Worm (Caenorhabditis elegans) whole organism, L2 larva: ENCODE data around the gene F47B8.18.

Experiments used
- C34F6.9 ChIP-seq: fragments of 150-350 bp; optimal IDR thresholded peaks from 2 replicates; lab custom pipeline; 2014; ENCODE audit warnings: missing biosample characterization, missing genetic modification characterization
- F13H6.1 ChIP-seq: sonication (generic microtip); optimal IDR thresholded peaks from 2 replicates; lab custom pipeline; 2016; ENCODE audit warnings: missing genetic modification characterization, missing compliant biosample characterization
- R02D3.7 ChIP-seq: fragments of 150-350 bp; optimal IDR thresholded peaks from 2 replicates; lab custom pipeline; 2014; ENCODE audit warnings: missing biosample characterization, missing genetic modification characterization
- Y55F3AM.14 ChIP-seq: fragments of 200-800 bp; sonication (Bioruptor generic); optimal IDR thresholded peaks from 2 replicates; lab custom pipeline; 2018; ENCODE audit warnings: mild to moderate bottlenecking, missing genetic modification characterization, missing compliant biosample characterization
- ZK546.5 ChIP-seq: sonication (generic microtip); optimal IDR thresholded peaks from 2 replicates; lab custom pipeline; 2017; ENCODE audit warnings: missing biosample characterization, missing genetic modification characterization
- alr-1 ChIP-seq: fragments of 150-350 bp; optimal IDR thresholded peaks from 2 replicates; lab custom pipeline; 2014; ENCODE audit warnings: missing biosample characterization, missing genetic modification characterization
- aly-2 ChIP-seq: fragments of 150-350 bp; optimal IDR thresholded peaks from 2 replicates; lab custom pipeline; 2014; ENCODE audit warnings: missing biosample characterization, missing genetic modification characterization
- ama-1 ChIP-seq: fragments of 150-350 bp; optimal IDR thresholded peaks from 2 replicates; lab custom pipeline; 2018; ENCODE audit warnings: inconsistent platforms
- blmp-1 ChIP-seq: sonication (generic microtip); optimal IDR thresholded peaks from 2 replicates; lab custom pipeline; 2017; ENCODE audit warnings: missing genetic modification characterization, mild to moderate bottlenecking, missing compliant biosample characterization, antibody characterized with exemption, moderate library complexity; ENCODE audit not compliant: insufficient read depth
- ceh-16 ChIP-seq: fragments of 150-350 bp; optimal IDR thresholded peaks from 2 replicates; lab custom pipeline; 2014; ENCODE audit warnings: missing biosample characterization, missing genetic modification characterization
- ceh-82 ChIP-seq: fragments of 150-350 bp; optimal IDR thresholded peaks from 2 replicates; lab custom pipeline; 2014; ENCODE audit warnings: missing biosample characterization, missing genetic modification characterization
- crh-2 ChIP-seq: sonication (generic microtip); optimal IDR thresholded peaks from 2 replicates; lab custom pipeline; 2017; ENCODE audit warnings: missing biosample characterization, missing genetic modification characterization
- dmd-4 ChIP-seq: sonication (generic microtip); optimal IDR thresholded peaks from 2 replicates; lab custom pipeline; 2017; ENCODE audit warnings: missing biosample characterization, missing genetic modification characterization
- egl-27 ChIP-seq: sonication (generic microtip); optimal IDR thresholded peaks from 3 replicates; lab custom pipeline; 2017; ENCODE audit warnings: missing biosample characterization, missing genetic modification reagents, missing genetic modification characterization
- elt-3 ChIP-seq: sonication (generic microtip); optimal IDR thresholded peaks from 2 replicates; lab custom pipeline; 2017; ENCODE audit warnings: missing biosample characterization, missing genetic modification characterization
- fos-1 ChIP-seq: fragments of 150-350 bp; optimal IDR thresholded peaks from 2 replicates; lab custom pipeline; 2014; ENCODE audit warnings: missing biosample characterization, missing genetic modification characterization
- gmeb-1 ChIP-seq: fragments of 150-350 bp; optimal IDR thresholded peaks from 2 replicates; lab custom pipeline; 2014; ENCODE audit warnings: missing biosample characterization, missing genetic modification characterization
- lin-11 ChIP-seq: fragments of 150-350 bp; sonication (generic microtip); optimal IDR thresholded peaks from 2 replicates; lab custom pipeline; 2014; ENCODE audit warnings: missing biosample characterization, missing genetic modification characterization, inconsistent platforms, mixed read lengths
- lin-13 ChIP-seq: fragments of 150-350 bp; optimal IDR thresholded peaks from 2 replicates; lab custom pipeline; 2014; ENCODE audit warnings: missing biosample characterization, missing genetic modification reagents, missing genetic modification characterization
- lin-39 ChIP-seq: fragments of 150-350 bp; optimal IDR thresholded peaks from 2 replicates; lab custom pipeline; 2014; ENCODE audit warnings: missing biosample characterization, missing genetic modification reagents, missing genetic modification characterization
- lsy-2 ChIP-seq, 2 experiments: fragments of 150-350 bp in 1 of 2; sonication (generic microtip) in 1 of 2; optimal IDR thresholded peaks; 2 replicates each; lab custom pipeline; 2014 to 2017; ENCODE audit warnings: missing biosample characterization in 2 of 2, missing genetic modification characterization in 2 of 2
- mab-5 ChIP-seq: fragments of 150-350 bp; optimal IDR thresholded peaks from 2 replicates; lab custom pipeline; 2014; ENCODE audit warnings: missing biosample characterization, missing genetic modification characterization
- mbf-1 ChIP-seq: sonication (generic microtip); optimal IDR thresholded peaks from 2 replicates; lab custom pipeline; 2017; ENCODE audit warnings: missing biosample characterization, missing genetic modification characterization
- mdl-1 ChIP-seq, 2 experiments: fragments of 150-350 bp in 1 of 2; sonication (generic microtip) in 1 of 2; optimal IDR thresholded peaks; 2 replicates each; lab custom pipeline; 2017; ENCODE audit warnings: missing biosample characterization in 2 of 2, missing genetic modification characterization in 2 of 2
- nhr-10 ChIP-seq: sonication (generic microtip); optimal IDR thresholded peaks from 2 replicates; lab custom pipeline; 2017; ENCODE audit warnings: missing biosample characterization, missing genetic modification characterization
- nhr-11 ChIP-seq: fragments of 150-350 bp; optimal IDR thresholded peaks from 2 replicates; lab custom pipeline; 2014; ENCODE audit warnings: missing biosample characterization, missing genetic modification characterization
- nhr-129 ChIP-seq: fragments of 150-350 bp; optimal IDR thresholded peaks from 2 replicates; lab custom pipeline; 2014; ENCODE audit warnings: missing biosample characterization, missing genetic modification characterization
- nhr-21 ChIP-seq: fragments of 150-350 bp; optimal IDR thresholded peaks from 2 replicates; lab custom pipeline; 2014; ENCODE audit warnings: missing biosample characterization, missing genetic modification characterization
- nhr-23 ChIP-seq: fragments of 150-350 bp; optimal IDR thresholded peaks from 2 replicates; lab custom pipeline; 2014; ENCODE audit warnings: missing biosample characterization, missing genetic modification reagents, missing genetic modification characterization
- nhr-237 ChIP-seq: fragments of 150-350 bp; optimal IDR thresholded peaks from 2 replicates; lab custom pipeline; 2014; ENCODE audit warnings: missing biosample characterization, missing genetic modification characterization
- nhr-25 ChIP-seq: fragments of 150-350 bp; sonication (generic microtip); optimal IDR thresholded peaks from 3 replicates; lab custom pipeline; 2014; ENCODE audit warnings: missing biosample characterization, missing genetic modification characterization
- peb-1 ChIP-seq: fragments of 150-350 bp; optimal IDR thresholded peaks from 2 replicates; lab custom pipeline; 2014; ENCODE audit warnings: missing biosample characterization, missing genetic modification characterization
- sem-4 ChIP-seq: fragments of 150-350 bp; optimal IDR thresholded peaks from 2 replicates; lab custom pipeline; 2014; ENCODE audit warnings: missing biosample characterization, missing genetic modification reagents, missing genetic modification characterization
- skn-1 ChIP-seq: sonication (generic microtip); optimal IDR thresholded peaks from 2 replicates; lab custom pipeline; 2017; ENCODE audit warnings: missing biosample characterization, missing genetic modification characterization
- sma-3 ChIP-seq: sonication (generic microtip); optimal IDR thresholded peaks from 2 replicates; lab custom pipeline; 2016; ENCODE audit warnings: missing genetic modification reagents, missing genetic modification characterization, missing compliant biosample characterization
- sma-9 ChIP-seq, 2 experiments: fragments of 150-350 bp in 1 of 2; sonication (generic microtip) in 1 of 2; optimal IDR thresholded peaks; 2 replicates each; lab custom pipeline; 2014 to 2016; ENCODE audit warnings: missing genetic modification characterization in 2 of 2, mild to moderate bottlenecking in 1 of 2, missing biosample characterization in 1 of 2, missing compliant biosample characterization in 1 of 2, missing genetic modification reagents in 1 of 2, moderate library complexity in 1 of 2
- snpc-4 ChIP-seq: fragments of 150-350 bp; optimal IDR thresholded peaks from 2 replicates; lab custom pipeline; 2014; ENCODE audit warnings: missing biosample characterization, missing genetic modification characterization
- unc-39 ChIP-seq: fragments of 150-350 bp; optimal IDR thresholded peaks from 2 replicates; lab custom pipeline; 2014; ENCODE audit warnings: missing biosample characterization, missing genetic modification characterization
- unc-55 ChIP-seq: fragments of 150-350 bp; sonication (generic microtip); optimal IDR thresholded peaks from 3 replicates; lab custom pipeline; 2014; ENCODE audit warnings: missing biosample characterization, missing genetic modification reagents, missing genetic modification characterization
- unc-62 ChIP-seq: fragments of 150-350 bp; optimal IDR thresholded peaks from 2 replicates; lab custom pipeline; 2014; ENCODE audit warnings: missing biosample characterization, missing genetic modification reagents, missing genetic modification characterization
- ztf-1 ChIP-seq: fragments of 200-800 bp; sonication (Bioruptor generic); conservative IDR thresholded peaks from 2 replicates; pipeline ENCODE4 v1.3.6; 2022; ENCODE audit warnings: missing genetic modification characterization, missing compliant biosample characterization
- ztf-11 ChIP-seq: sonication (generic microtip); optimal IDR thresholded peaks from 2 replicates; lab custom pipeline; 2017; ENCODE audit warnings: missing biosample characterization, missing genetic modification characterization
- ztf-4 ChIP-seq: fragments of 150-350 bp; optimal IDR thresholded peaks from 2 replicates; lab custom pipeline; 2014; ENCODE audit warnings: missing biosample characterization, missing genetic modification characterization

Gene F47B8.18

ce11 chrV:14328806-14329205 lies 3.5 kb upstream of the F47B8.18 start, which contains the start of gene pepm-1:
pepm-1 (plus strand) TSS chrV:14329106.
- TF ChIP-seq skn-1 (tag; lab: Kevin White, UChicago) (no peak), lin-11 (tag; lab: Kevin White, UChicago) (no peak), ztf-4 (tag; lab: Kevin White, UChicago) (no peak)

ce11 chrV:14327776-14328175 lies 2.5 kb upstream of the F47B8.18 start, which contains the start of gene F47B8.5:
F47B8.5 (minus strand) TSS chrV:14327876.
- TF ChIP-seq ztf-11 (tag; lab: Kevin White, UChicago) (no peak), lin-13 (GFP tag; lab: Kevin White, UChicago) (no peak), ztf-4 (tag; lab: Kevin White, UChicago) (no peak), sem-4 (no peak), peb-1 (tag; lab: Kevin White, UChicago) (no peak), sma-3 (no peak), blmp-1 (no peak), Y55F3AM.14 (GFP tag; lab: Kevin White, UChicago) (no peak), ceh-82 (tag; lab: Kevin White, UChicago) (no peak), ama-1 (lab: Kevin White, UChicago) (no peak)
- TF ChIP-seq, all 48 proteins: peak for 0

DNA sequence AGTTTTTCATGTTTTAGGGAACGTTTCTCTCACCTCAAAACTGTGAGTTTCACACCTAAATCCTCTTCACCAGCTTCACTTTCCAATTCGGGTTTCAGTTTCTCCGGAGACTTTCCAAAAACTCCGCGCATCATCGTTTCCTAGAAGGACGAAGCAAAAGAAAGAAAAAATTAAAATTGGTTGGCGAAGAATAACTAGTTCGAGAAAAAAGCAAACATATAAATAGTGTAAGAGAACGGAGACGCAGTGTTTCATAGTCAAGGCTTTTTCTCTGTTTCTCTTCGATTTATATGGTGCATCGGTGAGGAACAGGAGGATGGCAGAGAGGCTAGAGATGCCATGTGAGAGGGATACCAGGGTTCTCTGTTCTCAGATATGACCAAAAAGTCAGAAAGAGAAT lies 2.5 kb downstream of the F47B8.18 start, which contains the start of gene F47B8.3:
TSS of gene F47B8.3 (minus strand) at position 261 of the 400 bp plus-strand sequence.
- TF ChIP-seq nhr-23 (tag; lab: Kevin White, UChicago) (no peak), sma-3 (no peak), lin-13 (GFP tag; lab: Kevin White, UChicago) (peak; percentile 25), nhr-129 (peak; percentile 65), R02D3.7 (tag; lab: Kevin White, UChicago) (no peak), ztf-4 (tag; lab: Kevin White, UChicago) (no peak), ceh-82 (tag; lab: Kevin White, UChicago) (no peak), egl-27 (no peak), peb-1 (tag; lab: Kevin White, UChicago) (no peak), nhr-11 (tag; lab: Kevin White, UChicago) (no peak), gmeb-1 (peak; percentile 23), lin-39 (no peak), blmp-1 (no peak), mab-5 (tag; lab: Kevin White, UChicago) (no peak), Y55F3AM.14 (GFP tag; lab: Kevin White, UChicago) (no peak), fos-1 (tag; lab: Kevin White, UChicago) (peak; percentile 1), elt-3 (tag; lab: Kevin White, UChicago) (no peak), aly-2 (no peak), lsy-2 (tag; optimal IDR thresholded peaks at IDR 0.05; lab: Kevin White, UChicago) (peak in 1 of 2 experiments; percentile 62), snpc-4 (tag; lab: Kevin White, UChicago) (peak; percentile 46), crh-2 (tag; lab: Kevin White, UChicago) (peak; percentile 56), dmd-4 (tag; lab: Kevin White, UChicago) (no peak), alr-1 (tag; lab: Kevin White, UChicago) (no peak), nhr-10 (tag; lab: Kevin White, UChicago) (no peak), unc-55 (peak; percentile 62), nhr-21 (no peak), ZK546.5 (tag; lab: Kevin White, UChicago) (no peak), F13H6.1 (tag; lab: Kevin White, UChicago) (peak; percentile 15), ceh-16 (tag; lab: Kevin White, UChicago) (no peak), nhr-25 (tag; lab: Kevin White, UChicago) (peak; percentile 1), ama-1 (lab: Kevin White, UChicago) (peak; percentile 59), sma-9 (GFP tag; optimal IDR thresholded peaks at IDR 0.05; lab: Kevin White, UChicago) (peak; percentile 27), sma-9 (tag; optimal IDR thresholded peaks at IDR 0.05; lab: Kevin White, UChicago) (no peak), skn-1 (tag; lab: Kevin White, UChicago) (no peak), lin-11 (tag; lab: Kevin White, UChicago) (no peak), nhr-237 (tag; lab: Kevin White, UChicago) (no peak), C34F6.9 (tag; lab: Kevin White, UChicago) (peak; percentile 83), ztf-1 (GFP tag; lab: Robert Waterston, UW) (no peak), ztf-11 (tag; lab: Kevin White, UChicago) (no peak), unc-39 (no peak), mdl-1 (tag; optimal IDR thresholded peaks at IDR 0.05; lab: Kevin White, UChicago) (no peak), sem-4 (peak; percentile 25), mbf-1 (no peak), unc-62 (no peak)
- TF ChIP-seq, all 48 proteins: peak for 14
